Worm (Caenorhabditis elegans) whole organism, L4 larva: ENCODE data around the gene sftd-3.

Experiments used
- D1046.2 ChIP-seq: fragments of 200-800 bp; sonication (Bioruptor generic); IDR thresholded peaks from 2 replicates; pipeline ENCODE4 v1.3.6; 2022; ENCODE audit warnings: missing genetic modification characterization, missing compliant biosample characterization
- F37D6.2 ChIP-seq: sonication (generic microtip); optimal IDR thresholded peaks from 2 replicates; lab custom pipeline; 2016; ENCODE audit warnings: mild to moderate bottlenecking, missing genetic modification characterization, missing compliant biosample characterization
- F49E8.2 ChIP-seq: sonication (generic microtip); optimal IDR thresholded peaks from 2 replicates; lab custom pipeline; 2016; ENCODE audit warnings: missing compliant biosample characterization, mild to moderate bottlenecking, missing genetic modification characterization, borderline replicate concordance
- T20F7.1 ChIP-seq: fragments of 200-800 bp; sonication (Bioruptor generic); optimal IDR thresholded peaks from 2 replicates; lab custom pipeline; 2018; ENCODE audit warnings: mild to moderate bottlenecking, missing genetic modification characterization, missing compliant biosample characterization
- T26A8.4 ChIP-seq: fragments of 200-800 bp; sonication (Bioruptor generic); IDR thresholded peaks from 2 replicates; pipeline ENCODE4 v1.3.6; 2022; ENCODE audit warnings: missing genetic modification characterization, missing compliant biosample characterization
- ZK546.5 ChIP-seq, 2 experiments: sonication (generic microtip); optimal IDR thresholded peaks; 2 replicates each; lab custom pipeline; 2017; ENCODE audit warnings: missing biosample characterization in 2 of 2, missing genetic modification characterization in 2 of 2
- aha-1 ChIP-seq: fragments of 150-350 bp; peaks from one replicate; lab custom pipeline; 2014; ENCODE audit warnings: missing biosample characterization, missing genetic modification characterization
- aly-2 ChIP-seq: sonication (generic microtip); optimal IDR thresholded peaks from 2 replicates; lab custom pipeline; 2018; ENCODE audit warnings: missing biosample characterization, missing genetic modification characterization
- arid-1 ChIP-seq: fragments of 200-800 bp; sonication (Bioruptor generic); conservative IDR thresholded peaks from 2 replicates; pipeline ENCODE4 v1.3.6; 2022; ENCODE audit warnings: missing genetic modification reagents, missing genetic modification characterization, missing compliant biosample characterization
- ceh-20 ChIP-seq: fragments of 200-800 bp; sonication (Bioruptor generic); IDR thresholded peaks from 2 replicates; pipeline ENCODE4 v1.3.6; 2022; ENCODE audit warnings: missing genetic modification reagents, missing genetic modification characterization, missing compliant biosample characterization
- ceh-32 ChIP-seq: sonication (generic microtip); optimal IDR thresholded peaks from 2 replicates; lab custom pipeline; 2016; ENCODE audit warnings: mild to moderate bottlenecking, missing genetic modification characterization, missing compliant biosample characterization; ENCODE audit not compliant: poor library complexity
- ceh-44 ChIP-seq: fragments of 200-800 bp; sonication (Bioruptor generic); IDR thresholded peaks from 2 replicates; pipeline ENCODE4 v1.3.6; 2022; ENCODE audit warnings: missing genetic modification reagents, missing genetic modification characterization, missing compliant biosample characterization
- ceh-62 ChIP-seq: sonication (generic microtip); optimal IDR thresholded peaks from 2 replicates; lab custom pipeline; 2017; ENCODE audit warnings: missing biosample characterization, missing genetic modification characterization
- cey-2 ChIP-seq: sonication (generic microtip); optimal IDR thresholded peaks from 3 replicates; lab custom pipeline; 2017; ENCODE audit warnings: missing genetic modification characterization, mild to moderate bottlenecking, missing compliant biosample characterization, antibody characterized with exemption, borderline replicate concordance; ENCODE audit not compliant: insufficient read depth
- ctbp-1 ChIP-seq: fragments of 200-800 bp; sonication (Bioruptor generic); IDR thresholded peaks from 2 replicates; pipeline ENCODE4 v1.3.6; 2022; ENCODE audit warnings: missing genetic modification reagents, missing genetic modification characterization, missing compliant biosample characterization
- daf-16 ChIP-seq, 3 experiments: sonication (generic microtip); optimal IDR thresholded peaks; 2 replicates each; lab custom pipeline; 2016 to 2017; ENCODE audit warnings: missing genetic modification characterization in 3 of 3, missing genetic modification reagents in 3 of 3, mild to moderate bottlenecking in 2 of 3, missing compliant biosample characterization in 2 of 3, missing biosample characterization in 1 of 3, moderate library complexity in 1 of 3
- dmd-6 ChIP-seq: fragments of 200-800 bp; sonication (Bioruptor generic); IDR thresholded peaks from 2 replicates; pipeline ENCODE4 v1.3.6; 2022; ENCODE audit warnings: missing genetic modification reagents, missing genetic modification characterization, missing compliant biosample characterization
- dmd-9 ChIP-seq: fragments of 200-800 bp; sonication (Bioruptor generic); IDR thresholded peaks from 2 replicates; pipeline ENCODE4 v1.3.6; 2022; ENCODE audit warnings: missing genetic modification reagents, missing genetic modification characterization, missing compliant biosample characterization
- dpl-1 ChIP-seq: fragments of 150-350 bp; optimal IDR thresholded peaks from 2 replicates; lab custom pipeline; 2014; ENCODE audit warnings: missing biosample characterization, missing genetic modification reagents, missing genetic modification characterization
- duxl-1 ChIP-seq: sonication (generic microtip); optimal IDR thresholded peaks from 2 replicates; lab custom pipeline; 2016; ENCODE audit warnings: mild to moderate bottlenecking, missing genetic modification characterization, moderate library complexity, missing compliant biosample characterization; ENCODE audit not compliant: poor library complexity
- dve-1 ChIP-seq: sonication (generic microtip); optimal IDR thresholded peaks from 2 replicates; lab custom pipeline; 2017; ENCODE audit warnings: antibody characterized with exemption, mild to moderate bottlenecking, missing genetic modification characterization, missing compliant biosample characterization; ENCODE audit not compliant: insufficient read depth
- egl-43 ChIP-seq: fragments of 200-800 bp; sonication (Bioruptor generic); IDR thresholded peaks from 2 replicates; pipeline ENCODE4 v1.3.6; 2022; ENCODE audit warnings: missing genetic modification reagents, missing genetic modification characterization, missing compliant biosample characterization
- gei-8 ChIP-seq: fragments of 200-800 bp; sonication (Bioruptor generic); optimal IDR thresholded peaks from 2 replicates; lab custom pipeline; 2018; ENCODE audit warnings: mild to moderate bottlenecking, missing genetic modification characterization, missing compliant biosample characterization
- hlh-30 ChIP-seq: sonication (generic microtip); optimal IDR thresholded peaks from 2 replicates; lab custom pipeline; 2017; ENCODE audit warnings: antibody characterized with exemption, mild to moderate bottlenecking, missing genetic modification characterization, missing compliant biosample characterization; ENCODE audit not compliant: insufficient read depth
- hmg-1.1 ChIP-seq: fragments of 200-800 bp; sonication (Bioruptor generic); IDR thresholded peaks from 2 replicates; pipeline ENCODE4 v1.3.6; 2022; ENCODE audit warnings: missing genetic modification reagents, missing genetic modification characterization, missing compliant biosample characterization
- lsy-2 ChIP-seq, 2 experiments: fragments of 150-350 bp in 1 of 2; sonication (generic microtip) in 1 of 2; optimal IDR thresholded peaks; 2 replicates each; lab custom pipeline; 2014 to 2017; ENCODE audit warnings: missing biosample characterization in 2 of 2, missing genetic modification characterization in 2 of 2
- mdl-1 ChIP-seq, 2 experiments: fragments of 150-350 bp in 1 of 2; sonication (generic microtip) in 1 of 2; optimal IDR thresholded peaks; 2 replicates each; lab custom pipeline; 2014 to 2017; ENCODE audit warnings: missing biosample characterization in 2 of 2, missing genetic modification characterization in 2 of 2
- mdt-29 ChIP-seq: fragments of 200-800 bp; sonication (Bioruptor generic); IDR thresholded peaks from 2 replicates; pipeline ENCODE4 v1.3.6; 2022; ENCODE audit warnings: missing genetic modification reagents, missing genetic modification characterization, missing compliant biosample characterization
- nhr-102 ChIP-seq: sonication (generic microtip); optimal IDR thresholded peaks from 2 replicates; lab custom pipeline; 2016; ENCODE audit warnings: mild to moderate bottlenecking, missing genetic modification characterization, moderate library complexity, missing compliant biosample characterization
- nhr-11 ChIP-seq: fragments of 150-350 bp; optimal IDR thresholded peaks from 2 replicates; lab custom pipeline; 2014; ENCODE audit warnings: missing biosample characterization, missing genetic modification characterization
- nhr-25 ChIP-seq: sonication (generic microtip); optimal IDR thresholded peaks from 2 replicates; lab custom pipeline; 2017; ENCODE audit warnings: missing genetic modification characterization, mild to moderate bottlenecking, missing compliant biosample characterization, antibody characterized with exemption, moderate library complexity, borderline replicate concordance; ENCODE audit not compliant: insufficient read depth
- nhr-28 ChIP-seq: fragments of 150-350 bp; optimal IDR thresholded peaks from 2 replicates; lab custom pipeline; 2014; ENCODE audit warnings: missing biosample characterization, missing genetic modification characterization
- nhr-48 ChIP-seq: sonication (generic microtip); optimal IDR thresholded peaks from 2 replicates; lab custom pipeline; 2016; ENCODE audit warnings: mild to moderate bottlenecking, missing genetic modification characterization, missing compliant biosample characterization
- rbr-2 ChIP-seq: sonication (generic microtip); optimal IDR thresholded peaks from 2 replicates; lab custom pipeline; 2016; ENCODE audit warnings: missing genotype, missing genetic modification characterization, missing compliant biosample characterization
- snpc-4 ChIP-seq: fragments of 150-350 bp; optimal IDR thresholded peaks from 2 replicates; lab custom pipeline; 2014; ENCODE audit warnings: missing biosample characterization, missing genetic modification characterization
- tag-97 ChIP-seq: fragments of 200-800 bp; sonication (Bioruptor generic); IDR thresholded peaks from 2 replicates; pipeline ENCODE4 v1.3.6; 2022; ENCODE audit warnings: missing genetic modification characterization, missing compliant biosample characterization
- unc-130 ChIP-seq: sonication (generic microtip); optimal IDR thresholded peaks from 2 replicates; lab custom pipeline; 2016; ENCODE audit warnings: missing genetic modification reagents, missing genetic modification characterization, missing compliant biosample characterization
- zfp-2 ChIP-seq: sonication (generic microtip); optimal IDR thresholded peaks from 2 replicates; lab custom pipeline; 2016; ENCODE audit warnings: mild to moderate bottlenecking, missing genetic modification characterization, missing compliant biosample characterization
- ztf-7 ChIP-seq: fragments of 150-350 bp; optimal IDR thresholded peaks from 2 replicates; lab custom pipeline; 2014; ENCODE audit warnings: missing biosample characterization, missing genetic modification characterization

sftd-3 gene

DNA sequence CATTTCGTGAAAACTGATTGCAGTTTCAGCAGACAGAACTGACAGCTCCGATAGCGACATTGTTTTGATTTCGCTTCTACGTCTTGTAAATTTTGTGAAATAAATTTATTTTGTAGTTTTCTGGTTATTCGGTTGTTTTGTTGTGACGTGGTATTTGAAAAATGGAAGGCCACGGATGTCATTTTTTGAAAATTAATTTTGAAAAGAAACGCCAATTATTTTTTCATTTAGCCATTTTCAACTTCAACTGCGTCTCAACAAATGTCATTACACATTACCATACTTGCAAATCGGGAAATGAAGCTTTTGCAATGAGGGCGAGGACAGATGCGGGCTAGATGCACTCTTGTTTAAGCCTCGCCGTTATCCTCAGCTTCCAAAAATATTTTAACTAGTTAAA, 24.0 kb upstream of the sftd-3 start, which contains the start of gene C18E9.8:
Gene C18E9.8 (minus strand): TSS at position 101 of the 400 bp plus-strand sequence.
- TF ChIP-seq nhr-102 (tag; lab: Kevin White, UChicago) (peak; percentile 21), nhr-25 (tag; lab: Kevin White, UChicago) (no peak), aha-1 (tag; lab: Kevin White, UChicago) (peak; percentile 79)
- TF ChIP-seq, all 104 proteins: peak for 2

DNA sequence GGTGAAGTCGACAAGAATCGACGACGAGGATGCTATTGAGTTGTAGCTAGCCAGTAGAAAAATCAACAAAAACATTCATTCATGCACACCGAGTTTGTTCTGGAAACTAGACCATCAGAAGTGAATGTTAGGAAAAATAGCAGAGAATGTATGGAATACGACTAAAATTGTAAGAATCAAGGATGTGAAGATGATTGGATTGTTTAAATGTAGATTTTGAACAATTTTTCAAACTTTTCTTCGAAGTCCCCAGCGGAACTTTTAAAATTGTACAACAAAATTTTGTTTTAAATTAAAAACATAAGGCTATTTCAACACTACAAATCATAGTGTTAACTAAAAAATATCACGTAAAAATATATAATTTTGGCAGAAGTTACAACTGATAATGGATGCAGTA, 18.7 kb upstream of the sftd-3 start, which contains the start of gene C18E9.7:
Gene C18E9.7 (minus strand): TSS at position 101 of the 400 bp plus-strand sequence.
- TF ChIP-seq gei-8 (GFP tag; lab: Kevin White, UChicago) (no peak), tag-97 (GFP tag; lab: Robert Waterston, UW) (no peak), ztf-7 (tag; lab: Kevin White, UChicago) (no peak), nhr-102 (tag; lab: Kevin White, UChicago) (no peak), aly-2 (no peak), ceh-44 (GFP tag; lab: Robert Waterston, UW) (no peak), T20F7.1 (no peak)

DNA sequence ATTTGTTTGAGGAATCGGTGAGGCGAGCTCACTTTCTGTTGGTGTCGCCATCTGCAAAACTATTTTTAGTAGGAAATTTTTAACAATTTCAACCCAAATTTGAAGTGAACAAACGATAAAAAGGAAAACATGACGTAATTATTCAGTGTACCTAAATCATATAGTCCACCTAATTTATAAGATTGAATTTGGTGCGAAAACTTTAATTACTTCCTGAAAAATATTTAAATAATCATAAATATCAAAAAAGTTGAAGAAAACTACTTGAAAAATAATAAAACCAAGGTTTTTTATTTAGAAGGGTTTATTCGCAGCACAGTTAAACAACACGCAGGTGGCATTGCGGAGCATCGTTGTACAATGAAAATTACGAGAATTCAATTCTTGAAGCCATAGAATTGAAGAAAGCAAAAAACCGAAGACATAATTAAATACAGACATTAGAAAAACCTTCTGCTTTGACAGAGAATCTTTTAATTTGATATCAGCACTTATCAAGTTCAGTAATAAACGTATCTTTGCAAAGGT, 9.6 kb upstream of the sftd-3 start, which contains the start of gene tomm-40:
Gene tomm-40 (minus strand): TSS at position 51 of the 528 bp plus-strand sequence.
- peak; percentile 94 for TF ChIP-seq T20F7.1
- no peak for TF ChIP-seq nhr-28 (tag; lab: Kevin White, UChicago)
- peak; percentile 44 for TF ChIP-seq dpl-1
- TF ChIP-seq, all 104 proteins: peak for 2

DNA sequence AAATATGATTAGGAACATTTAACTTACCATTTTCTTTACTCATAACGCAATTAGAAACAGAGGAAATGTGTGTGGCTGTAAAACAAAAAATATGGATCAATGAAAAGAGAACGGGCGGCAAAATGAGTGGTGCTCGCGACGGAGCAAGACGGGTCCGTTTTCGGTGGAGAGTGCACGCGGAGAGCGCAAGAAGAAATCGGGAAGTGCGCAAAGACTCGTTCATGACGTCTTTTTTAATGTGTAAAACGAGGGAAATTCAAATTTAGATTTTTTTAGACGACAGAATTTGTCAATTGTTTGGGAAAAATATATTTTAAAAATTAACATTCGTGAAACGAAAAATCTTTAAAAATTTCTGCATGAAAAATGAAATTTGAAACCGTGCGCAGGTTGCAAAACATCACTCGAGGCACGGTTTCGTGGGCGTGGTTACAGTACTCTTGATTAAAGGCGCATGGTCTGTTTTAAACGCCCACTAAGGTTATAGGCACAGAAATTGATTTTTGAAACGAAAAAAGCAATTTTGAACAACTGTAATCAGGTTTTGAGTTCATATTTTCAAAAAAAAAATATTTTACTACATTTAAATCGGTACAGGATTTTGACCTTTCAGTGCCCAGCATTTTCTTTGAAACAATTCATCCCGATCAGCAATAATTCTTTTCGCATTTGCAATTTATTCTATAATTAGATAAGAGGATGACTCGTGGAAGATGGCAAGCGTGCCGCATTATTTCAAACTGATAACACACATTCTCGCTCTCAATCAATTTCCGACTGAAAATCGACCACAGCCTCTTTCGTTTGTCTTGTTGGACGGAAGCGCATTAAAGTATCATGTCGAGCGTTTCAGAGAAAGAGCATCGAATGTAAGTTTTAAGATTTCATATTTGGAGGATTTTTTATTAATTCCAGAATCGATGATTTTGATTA, 5.6 kb upstream of the sftd-3 start, which contains the start of the genes szy-20 and C18E9.5:
Gene szy-20 (minus strand): TSS at position 83 of the 933 bp plus-strand sequence.
Gene C18E9.5 (plus strand): TSS at position 730 of the 933 bp plus-strand sequence.
- TF ChIP-seq rbr-2 (tag; lab: Kevin White, UChicago) (peak; percentile 84), nhr-11 (tag; lab: Kevin White, UChicago) (peak; percentile 41), ztf-7 (tag; lab: Kevin White, UChicago) (no peak), dve-1 (peak; percentile 60), egl-43 (GFP tag; lab: Robert Waterston, UW) (peak; percentile 68), mdt-29 (GFP tag; lab: Robert Waterston, UW) (no peak), ceh-62 (tag; lab: Kevin White, UChicago) (no peak), F49E8.2 (tag; lab: Kevin White, UChicago) (peak; percentile 32), dmd-9 (GFP tag; lab: Robert Waterston, UW) (no peak), nhr-102 (tag; lab: Kevin White, UChicago) (peak; percentile 47), snpc-4 (tag; lab: Kevin White, UChicago) (no peak), ctbp-1 (peak; percentile 52; the same call in 1 of the 2 replicates), arid-1 (peak; percentile 56; the same call in 1 of the 2 replicates), ZK546.5 (tag; optimal IDR thresholded peaks at IDR 0.05; lab: Kevin White, UChicago) (no peak), cey-2 (tag; lab: Kevin White, UChicago) (no peak), F37D6.2 (tag; lab: Kevin White, UChicago) (peak; percentile 65), ceh-20 (GFP tag; lab: Robert Waterston, UW) (peak; percentile 48; the same call in 1 of the 2 replicates), hmg-1.1 (GFP tag; lab: Robert Waterston, UW) (peak; percentile 70), dmd-6 (GFP tag; lab: Robert Waterston, UW) (peak; percentile 65), daf-16 (GFP tag; optimal IDR thresholded peaks at IDR 0.05; lab: Kevin White, UChicago) (peak in 1 of 2 experiments; percentile 58), daf-16 (tag; optimal IDR thresholded peaks at IDR 0.05; lab: Kevin White, UChicago) (peak; percentile 11), zfp-2 (tag; lab: Kevin White, UChicago) (no peak), hlh-30 (tag; lab: Kevin White, UChicago) (peak; percentile 75), D1046.2 (GFP tag; lab: Robert Waterston, UW) (no peak), unc-130 (GFP tag; lab: Kevin White, UChicago) (peak; percentile 55), nhr-28 (tag; lab: Kevin White, UChicago) (peak; percentile 20), duxl-1 (tag; lab: Kevin White, UChicago) (no peak), lsy-2 (tag; optimal IDR thresholded peaks at IDR 0.05; lab: Kevin White, UChicago) (peak; percentile 9 to 92), mdl-1 (tag; optimal IDR thresholded peaks at IDR 0.05; lab: Kevin White, UChicago) (peak in 1 of 2 experiments; percentile 57), nhr-48 (tag; lab: Kevin White, UChicago) (peak; percentile 14), T26A8.4 (GFP tag; lab: Robert Waterston, UW) (peak; percentile 61; the same call in 1 of the 2 replicates), ceh-32 (tag; lab: Kevin White, UChicago) (no peak)
